Fruit fly (Drosophila melanogaster) whole organism, wandering third instar larva: ENCODE measurements around the gene CG33267.

Source experiments
- GATAd ChIP-seq: sonication (Bioruptor generic); optimal IDR thresholded peaks from 2 replicates; lab custom pipeline; 2016; ENCODE audit warnings: missing biosample characterization, missing genetic modification characterization
- Mio ChIP-seq: sonication (Bioruptor generic); optimal IDR thresholded peaks from 2 replicates; lab custom pipeline; 2016; ENCODE audit warnings: missing biosample characterization, missing genetic modification characterization
- N ChIP-seq: fragments of >200 bp; optimal IDR thresholded peaks from 2 replicates; lab custom pipeline; 2018; ENCODE audit warnings: missing biosample characterization, missing external identifiers, missing genetic modification characterization
- OdsH ChIP-seq: fragments of 200-800 bp; sonication (Bioruptor generic); optimal IDR thresholded peaks from 2 replicates; lab custom pipeline; 2016; ENCODE audit warnings: missing biosample characterization, mild to moderate bottlenecking, missing genetic modification characterization
- Vsx2 ChIP-seq: fragments of 200-300, 225-300 bp; sonication (Bioruptor generic); optimal IDR thresholded peaks from 2 replicates; lab custom pipeline; 2018; ENCODE audit warnings: missing biosample characterization, missing genetic modification characterization; ENCODE audit not compliant: partially characterized antibody
- fru ChIP-seq: fragments of 200-800 bp; sonication (Bioruptor generic); optimal IDR thresholded peaks from 3 replicates; lab custom pipeline; 2016; ENCODE audit warnings: missing biosample characterization, mild to moderate bottlenecking, missing genetic modification characterization
- h ChIP-seq: fragments of 200-800 bp; sonication (Bioruptor generic); optimal IDR thresholded peaks from 3 replicates; lab custom pipeline; 2016; ENCODE audit warnings: missing biosample characterization, mild to moderate bottlenecking, missing genetic modification characterization
- psq ChIP-seq: fragments of 200-800 bp; sonication (Bioruptor generic); optimal IDR thresholded peaks from 3 replicates; lab custom pipeline; 2017; ENCODE audit warnings: missing biosample characterization, mild to moderate bottlenecking, missing genetic modification characterization, moderate library complexity
- sage ChIP-seq: fragments of 200-800 bp; sonication (Bioruptor generic); optimal IDR thresholded peaks from 2 replicates; lab custom pipeline; 2016; ENCODE audit warnings: missing biosample characterization, mild to moderate bottlenecking, missing genetic modification characterization
- woc ChIP-seq: sonication (Bioruptor generic); optimal IDR thresholded peaks from 2 replicates; lab custom pipeline; 2016; ENCODE audit warnings: missing biosample characterization, mild to moderate bottlenecking, missing genetic modification characterization

- TF ChIP-seq GATAd (GFP tag; lab: Kevin White, UChicago) (no peak), woc (GFP tag; lab: Kevin White, UChicago) (no peak), h (no peak), sage (no peak), Vsx2 (GFP tag; lab: Kevin White, UChicago) (no peak), OdsH (GFP tag; lab: Kevin White, UChicago) (no peak), fru (GFP tag; lab: Kevin White, UChicago) (no peak), psq (no peak), N (GFP tag; lab: Kevin White, UChicago) (no peak), Mio (GFP tag; lab: Kevin White, UChicago) (no peak)
Measured at dm6 chr3L:11543681-11544299, 20.5 kb upstream of the CG33267 start.
